Worm (Caenorhabditis elegans): Measurements from ENCODE around the gene F55C9.11.

- TF ChIP-seq W03F9.2 (tag; optimal IDR thresholded peaks at IDR 0.05) (no peak), dao-5 (tag; optimal IDR thresholded peaks at IDR 0.05) (no peak), him-1 (tag; optimal IDR thresholded peaks at IDR 0.05) (no peak)
Observed at ce11 chrV:19260686-19261085, 48.8 kb downstream of the F55C9.11 start.
